Worm (Caenorhabditis elegans) whole organism, L4 larva: ENCODE measurements around the gene F42A9.17.
A peak's percentile ranks its signal among the peaks of the same experiment; 100 is the strongest.

ENCODE experiments used
- F10B5.3 ChIP-seq: sonication (generic microtip); optimal IDR thresholded peaks from 2 replicates; lab custom pipeline; 2016; ENCODE audit warnings: mild to moderate bottlenecking, missing genetic modification characterization, missing compliant biosample characterization
- F44E2.7 ChIP-seq: fragments of 200-800 bp; sonication (Bioruptor generic); IDR thresholded peaks from 2 replicates; pipeline ENCODE4 v2.1.2; 2022; ENCODE audit warnings: missing genetic modification characterization, missing compliant biosample characterization
- T20F7.1 ChIP-seq: fragments of 200-800 bp; sonication (Bioruptor generic); optimal IDR thresholded peaks from 2 replicates; lab custom pipeline; 2018; ENCODE audit warnings: mild to moderate bottlenecking, missing genetic modification characterization, missing compliant biosample characterization
- Y105C5A.15 ChIP-seq: fragments of 200-800 bp; sonication (Bioruptor generic); IDR thresholded peaks from 2 replicates; pipeline ENCODE4 v1.3.6; 2022; ENCODE audit warnings: missing genetic modification characterization, missing compliant biosample characterization
- Y48G9A.11 ChIP-seq: fragments of 200-800 bp; sonication (Bioruptor generic); IDR thresholded peaks from 2 replicates; pipeline ENCODE4 v1.3.6; 2022; ENCODE audit warnings: missing genetic modification reagents, missing genetic modification characterization, missing compliant biosample characterization
- aha-1 ChIP-seq: fragments of 150-350 bp; peaks from one replicate; lab custom pipeline; 2014; ENCODE audit warnings: missing biosample characterization, missing genetic modification characterization
- aly-2 ChIP-seq: sonication (generic microtip); optimal IDR thresholded peaks from 2 replicates; lab custom pipeline; 2018; ENCODE audit warnings: missing biosample characterization, missing genetic modification characterization
- ama-1 ChIP-seq: fragments of 150-350 bp; optimal IDR thresholded peaks from 2 replicates; lab custom pipeline; 2014; ENCODE audit warnings: inconsistent platforms, mixed read lengths
- arid-1 ChIP-seq: fragments of 200-800 bp; sonication (Bioruptor generic); conservative IDR thresholded peaks from 2 replicates; pipeline ENCODE4 v1.3.6; 2022; ENCODE audit warnings: missing genetic modification reagents, missing genetic modification characterization, missing compliant biosample characterization
- ceh-32 ChIP-seq: sonication (generic microtip); optimal IDR thresholded peaks from 2 replicates; lab custom pipeline; 2016; ENCODE audit warnings: mild to moderate bottlenecking, missing genetic modification characterization, missing compliant biosample characterization; ENCODE audit not compliant: poor library complexity
- ceh-62 ChIP-seq: sonication (generic microtip); optimal IDR thresholded peaks from 2 replicates; lab custom pipeline; 2017; ENCODE audit warnings: missing biosample characterization, missing genetic modification characterization
- dmd-8 ChIP-seq: fragments of 200-800 bp; sonication (Bioruptor generic); IDR thresholded peaks from 2 replicates; pipeline ENCODE4 v1.3.6; 2022; ENCODE audit warnings: missing genetic modification characterization, missing compliant biosample characterization
- dmd-9 ChIP-seq: fragments of 200-800 bp; sonication (Bioruptor generic); IDR thresholded peaks from 2 replicates; pipeline ENCODE4 v1.3.6; 2022; ENCODE audit warnings: missing genetic modification reagents, missing genetic modification characterization, missing compliant biosample characterization
- dpl-1 ChIP-seq: fragments of 150-350 bp; optimal IDR thresholded peaks from 2 replicates; lab custom pipeline; 2014; ENCODE audit warnings: missing biosample characterization, missing genetic modification reagents, missing genetic modification characterization
- duxl-1 ChIP-seq: sonication (generic microtip); optimal IDR thresholded peaks from 2 replicates; lab custom pipeline; 2016; ENCODE audit warnings: mild to moderate bottlenecking, missing genetic modification characterization, moderate library complexity, missing compliant biosample characterization; ENCODE audit not compliant: poor library complexity
- gei-8 ChIP-seq: fragments of 200-800 bp; sonication (Bioruptor generic); optimal IDR thresholded peaks from 2 replicates; lab custom pipeline; 2018; ENCODE audit warnings: mild to moderate bottlenecking, missing genetic modification characterization, missing compliant biosample characterization
- hlh-30 ChIP-seq: sonication (generic microtip); optimal IDR thresholded peaks from 2 replicates; lab custom pipeline; 2017; ENCODE audit warnings: antibody characterized with exemption, mild to moderate bottlenecking, missing genetic modification characterization, missing compliant biosample characterization; ENCODE audit not compliant: insufficient read depth
- hmg-1.1 ChIP-seq: fragments of 200-800 bp; sonication (Bioruptor generic); IDR thresholded peaks from 2 replicates; pipeline ENCODE4 v1.3.6; 2022; ENCODE audit warnings: missing genetic modification reagents, missing genetic modification characterization, missing compliant biosample characterization
- lim-7 ChIP-seq: fragments of 200-800 bp; sonication (Bioruptor generic); IDR thresholded peaks from 2 replicates; pipeline ENCODE4 v1.3.6; 2022; ENCODE audit warnings: missing genetic modification characterization, missing compliant biosample characterization
- lin-1 ChIP-seq: fragments of 200-800 bp; sonication (Bioruptor generic); IDR thresholded peaks from 2 replicates; pipeline ENCODE4 v1.3.6; 2022; ENCODE audit warnings: missing genetic modification reagents, missing genetic modification characterization, missing compliant biosample characterization
- lin-15B ChIP-seq: fragments of 150-350 bp; sonication (generic microtip); optimal IDR thresholded peaks from 3 replicates; lab custom pipeline; 2014; ENCODE audit warnings: missing biosample characterization, missing genetic modification characterization
- lsy-2 ChIP-seq, 2 experiments: fragments of 150-350 bp in 1 of 2; sonication (generic microtip) in 1 of 2; optimal IDR thresholded peaks; 2 replicates each; lab custom pipeline; 2014 to 2017; ENCODE audit warnings: missing biosample characterization in 2 of 2, missing genetic modification characterization in 2 of 2
- madf-5 ChIP-seq, 2 experiments: fragments of 200-800 bp; sonication (Bioruptor generic); IDR thresholded peaks; 2 replicates each; pipeline ENCODE4 v1.3.6; 2022; ENCODE audit warnings: missing compliant biosample characterization in 2 of 2, missing genetic modification characterization in 2 of 2
- mdt-29 ChIP-seq: fragments of 200-800 bp; sonication (Bioruptor generic); IDR thresholded peaks from 2 replicates; pipeline ENCODE4 v1.3.6; 2022; ENCODE audit warnings: missing genetic modification reagents, missing genetic modification characterization, missing compliant biosample characterization
- mep-1 ChIP-seq: fragments of 150-350 bp; sonication (generic microtip); optimal IDR thresholded peaks from 3 replicates; lab custom pipeline; 2014; ENCODE audit warnings: missing biosample characterization, missing genetic modification characterization
- mes-2 ChIP-seq: sonication (generic microtip); optimal IDR thresholded peaks from 2 replicates; lab custom pipeline; 2016; ENCODE audit warnings: missing genotype, mild to moderate bottlenecking, missing genetic modification characterization, missing compliant biosample characterization; ENCODE audit not compliant: poor library complexity, severe bottlenecking
- mxl-2 ChIP-seq: fragments of 200-800 bp; sonication (Bioruptor generic); conservative IDR thresholded peaks from 2 replicates; pipeline ENCODE4 v1.3.6; 2022; ENCODE audit warnings: missing genetic modification reagents, missing genetic modification characterization, missing compliant biosample characterization
- nhr-10 ChIP-seq: fragments of 150-350 bp; optimal IDR thresholded peaks from 2 replicates; lab custom pipeline; 2014; ENCODE audit warnings: missing biosample characterization, missing genetic modification characterization
- nhr-28 ChIP-seq: fragments of 150-350 bp; optimal IDR thresholded peaks from 2 replicates; lab custom pipeline; 2014; ENCODE audit warnings: missing biosample characterization, missing genetic modification characterization
- nhr-41 ChIP-seq: fragments of 200-800 bp; sonication (Bioruptor generic); IDR thresholded peaks from 2 replicates; pipeline ENCODE4 v1.3.6; 2022; ENCODE audit warnings: missing genetic modification reagents, missing genetic modification characterization, missing compliant biosample characterization
- nhr-77 ChIP-seq: fragments of 150-350 bp; optimal IDR thresholded peaks from 2 replicates; lab custom pipeline; 2014; ENCODE audit warnings: missing biosample characterization, missing genetic modification characterization
- php-3 ChIP-seq: fragments of 200-800 bp; sonication (Bioruptor generic); IDR thresholded peaks from 2 replicates; pipeline ENCODE4 v1.3.6; 2022; ENCODE audit warnings: missing genetic modification reagents, missing genetic modification characterization, missing compliant biosample characterization
- pqm-1 ChIP-seq: sonication (generic microtip); optimal IDR thresholded peaks from 2 replicates; lab custom pipeline; 2017; ENCODE audit warnings: missing biosample characterization, missing genetic modification characterization
- rbr-2 ChIP-seq: sonication (generic microtip); optimal IDR thresholded peaks from 2 replicates; lab custom pipeline; 2016; ENCODE audit warnings: missing genotype, missing genetic modification characterization, missing compliant biosample characterization
- set-16 ChIP-seq: fragments of 200-800 bp; sonication (Bioruptor generic); IDR thresholded peaks from 2 replicates; pipeline ENCODE4 v1.3.6; 2022; ENCODE audit warnings: missing genetic modification reagents, missing genetic modification characterization, missing compliant biosample characterization
- skn-1 ChIP-seq: fragments of 150-350 bp; optimal IDR thresholded peaks from 2 replicates; lab custom pipeline; 2014; ENCODE audit warnings: missing biosample characterization, missing genetic modification characterization
- snpc-1.2 ChIP-seq: fragments of 200-800 bp; sonication (Bioruptor generic); IDR thresholded peaks from 2 replicates; pipeline ENCODE4 v1.3.6; 2022; ENCODE audit warnings: missing genetic modification reagents, missing genetic modification characterization, missing compliant biosample characterization
- snpc-4 ChIP-seq: fragments of 150-350 bp; optimal IDR thresholded peaks from 2 replicates; lab custom pipeline; 2014; ENCODE audit warnings: missing biosample characterization, missing genetic modification characterization
- spr-3 ChIP-seq: fragments of 200-800 bp; sonication (Bioruptor generic); optimal IDR thresholded peaks from 2 replicates; lab custom pipeline; 2018; ENCODE audit warnings: mild to moderate bottlenecking, missing genetic modification characterization, missing compliant biosample characterization
- unc-130 ChIP-seq: sonication (generic microtip); optimal IDR thresholded peaks from 2 replicates; lab custom pipeline; 2016; ENCODE audit warnings: missing genetic modification reagents, missing genetic modification characterization, missing compliant biosample characterization
- unc-39 ChIP-seq: sonication (generic microtip); optimal IDR thresholded peaks from 2 replicates; lab custom pipeline; 2017; ENCODE audit warnings: missing biosample characterization, missing genetic modification characterization
- unc-62 ChIP-seq, 3 experiments: fragments of 150-350 bp in 1 of 3; sonication (generic microtip); optimal IDR thresholded peaks in 2 of 3; peaks in 1 of 3; 1 replicate in 1 of 3; 2 replicates in 2 of 3; lab custom pipeline; 2014 to 2017; ENCODE audit warnings: missing biosample characterization in 3 of 3, missing genetic modification characterization in 3 of 3, missing genetic modification reagents in 3 of 3, missing genotype in 1 of 3
- vab-7 ChIP-seq: fragments of 200-800 bp; sonication (Bioruptor generic); IDR thresholded peaks from 2 replicates; pipeline ENCODE4 v1.3.6; 2022; ENCODE audit warnings: missing genetic modification reagents, missing genetic modification characterization, missing compliant biosample characterization
- zip-11 ChIP-seq: fragments of 200-800 bp; sonication (Bioruptor generic); IDR thresholded peaks from 2 replicates; pipeline ENCODE4 v1.3.6; 2022; ENCODE audit warnings: missing genetic modification characterization, missing compliant biosample characterization

The F42A9.17 gene

DNA sequence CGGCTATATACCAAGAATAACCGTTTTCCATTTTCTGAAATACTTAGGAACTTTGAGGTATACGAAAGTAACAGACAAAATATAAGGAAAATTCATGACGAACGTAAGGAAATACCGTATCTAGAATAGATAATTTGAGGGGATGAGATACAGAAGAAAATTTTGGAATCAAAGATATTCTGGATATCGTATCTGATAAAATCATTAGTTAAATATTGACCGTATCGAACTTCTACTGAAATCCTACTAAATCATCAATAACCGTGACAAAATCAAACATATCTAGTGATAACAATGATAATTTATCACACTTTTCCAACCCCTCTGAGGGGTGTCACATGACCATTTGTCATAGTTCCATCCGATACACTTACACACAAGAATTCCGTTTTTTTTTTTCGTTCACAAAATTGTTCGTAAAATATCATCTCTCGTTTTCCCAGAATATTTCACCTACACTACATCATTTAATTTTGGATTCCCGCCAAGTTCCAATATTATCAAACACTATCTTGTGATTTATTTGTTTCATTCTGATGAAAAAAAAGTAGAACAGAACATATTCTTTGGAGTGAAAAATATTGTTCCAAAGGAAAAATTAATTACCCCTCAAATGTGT is 10.9 kb downstream of the F42A9.17 start, which contains the start of gene Y59H11AR.4:
Y59H11AR.4 (minus strand) TSS at position 51 of the 619 bp plus-strand sequence.
- TF ChIP-seq snpc-4 (tag; lab: Kevin White, UChicago) = no peak
- TF ChIP-seq hlh-30 (tag; lab: Kevin White, UChicago) = peak; percentile 2
- no peak for TF ChIP-seq lin-15B (tag; lab: Kevin White, UChicago)
- TF ChIP-seq php-3 (GFP tag; lab: Robert Waterston, UW) = no peak
- no peak for TF ChIP-seq T20F7.1 (GFP tag; lab: Kevin White, UChicago)
- TF ChIP-seq unc-130 (GFP tag; lab: Kevin White, UChicago) = no peak
- TF ChIP-seq nhr-28 (tag; lab: Kevin White, UChicago) = peak; percentile 70
- peak in 1 of 2 experiments; percentile 15 for TF ChIP-seq unc-62 (GFP tag; optimal IDR thresholded peaks at IDR 0.05 in 1 of 2; lab: Kevin White, UChicago)
- no peak for TF ChIP-seq unc-62 (tag; optimal IDR thresholded peaks at IDR 0.05; lab: Kevin White, UChicago)
- TF ChIP-seq zip-11 (GFP tag; lab: Robert Waterston, UW) = no peak
- no peak for TF ChIP-seq ceh-62 (tag; lab: Kevin White, UChicago)
- no peak for TF ChIP-seq mep-1 (tag; lab: Kevin White, UChicago)
- TF ChIP-seq aha-1 (tag; lab: Kevin White, UChicago) = no peak
- TF ChIP-seq gei-8 = no peak
- no peak for TF ChIP-seq dmd-9
- TF ChIP-seq spr-3 (GFP tag; lab: Kevin White, UChicago) = no peak
- TF ChIP-seq mdt-29 (GFP tag; lab: Robert Waterston, UW) = no peak

DNA sequence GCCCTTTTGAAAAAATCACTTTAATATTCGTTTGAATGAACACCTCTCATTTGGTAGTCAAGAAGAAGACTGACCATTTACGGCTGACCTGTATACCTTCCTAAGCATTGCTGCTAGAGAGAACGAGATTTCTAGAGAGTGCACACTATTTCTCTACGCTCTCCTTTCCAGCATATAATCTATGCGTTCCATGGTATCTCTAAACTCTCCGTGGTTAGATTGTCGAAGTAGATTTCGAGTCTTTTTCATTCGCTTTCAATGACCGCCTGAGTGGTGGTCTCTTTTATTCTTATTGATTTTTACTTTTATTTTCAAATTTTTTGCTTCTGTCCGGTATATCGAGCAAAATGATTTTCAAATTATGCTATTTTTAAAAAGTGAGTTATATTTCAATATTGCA is 14.2 kb downstream of the F42A9.17 start:
- no peak for TF ChIP-seq nhr-77 (tag; lab: Kevin White, UChicago)
- peak in 1 of 2 experiments; percentile 12 for TF ChIP-seq lsy-2 (tag; optimal IDR thresholded peaks at IDR 0.05; lab: Kevin White, UChicago)
- TF ChIP-seq madf-5 (GFP tag; IDR thresholded peaks at IDR 0.05; lab: Robert Waterston, UW) = no peak
- TF ChIP-seq duxl-1 = peak; percentile 91
- TF ChIP-seq Y105C5A.15 (GFP tag; lab: Robert Waterston, UW) = no peak
- TF ChIP-seq set-16 (GFP tag; lab: Robert Waterston, UW) = no peak
- TF ChIP-seq mes-2 = no peak
- no peak for TF ChIP-seq nhr-28 (tag; lab: Kevin White, UChicago)
- no peak for TF ChIP-seq mxl-2 (GFP tag; lab: Robert Waterston, UW)
- no peak for TF ChIP-seq dpl-1 (GFP tag; lab: Kevin White, UChicago)
- no peak for TF ChIP-seq ama-1 (lab: Kevin White, UChicago)
- TF ChIP-seq nhr-41 (GFP tag; lab: Robert Waterston, UW) = no peak
- TF ChIP-seq aly-2 (tag; lab: Kevin White, UChicago) = no peak
- TF ChIP-seq unc-62 (GFP tag; optimal IDR thresholded peaks at IDR 0.05 in 1 of 2; lab: Kevin White, UChicago) = peak in 1 of 2 experiments; percentile 28
- no peak for TF ChIP-seq unc-62 (tag; optimal IDR thresholded peaks at IDR 0.05; lab: Kevin White, UChicago)
- no peak for TF ChIP-seq pqm-1 (tag; lab: Kevin White, UChicago)
- no peak for TF ChIP-seq F44E2.7 (GFP tag; lab: Robert Waterston, UW)
- no peak for TF ChIP-seq lim-7 (GFP tag; lab: Robert Waterston, UW)
- TF ChIP-seq hmg-1.1 = peak; percentile 45; the same call in 1 of the 2 replicates
- TF ChIP-seq rbr-2 = peak; percentile 7
- TF ChIP-seq, all 104 proteins: peak for 5

- TF ChIP-seq nhr-10 = no peak
- TF ChIP-seq vab-7 (GFP tag; lab: Robert Waterston, UW) = no peak
- no peak for TF ChIP-seq arid-1 (GFP tag; lab: Robert Waterston, UW)
- TF ChIP-seq F10B5.3 (tag; lab: Kevin White, UChicago) = no peak
- no peak for TF ChIP-seq unc-39 (tag; lab: Kevin White, UChicago)
- TF ChIP-seq aly-2 (tag; lab: Kevin White, UChicago) = no peak
- no peak for TF ChIP-seq dmd-8
- TF ChIP-seq lsy-2 (tag; optimal IDR thresholded peaks at IDR 0.05; lab: Kevin White, UChicago) = no peak
- no peak for TF ChIP-seq unc-62 (GFP tag; optimal IDR thresholded peaks at IDR 0.05 in 1 of 2; lab: Kevin White, UChicago)
- TF ChIP-seq unc-62 (tag; optimal IDR thresholded peaks at IDR 0.05; lab: Kevin White, UChicago) = no peak
- TF ChIP-seq duxl-1 = no peak
- no peak for TF ChIP-seq skn-1 (tag; lab: Kevin White, UChicago)
- TF ChIP-seq lin-1 (GFP tag; lab: Robert Waterston, UW) = no peak
- no peak for TF ChIP-seq ceh-62 (tag; lab: Kevin White, UChicago)
- no peak for TF ChIP-seq Y48G9A.11 (GFP tag; lab: Robert Waterston, UW)
- no peak for TF ChIP-seq snpc-1.2 (GFP tag; lab: Robert Waterston, UW)
- TF ChIP-seq ceh-32 = no peak
- TF ChIP-seq, all 104 proteins: peak for 0
Observed at ce11 chrIV:8595767-8596166, 16.0 kb downstream of the F42A9.17 start, which contains the start of gene clec-181. Gene clec-181, plus strand, starts transcription at chrIV:8596067.
